Worm (Caenorhabditis elegans) whole organism, young adult: ENCODE measurements around the gene ZK616.65.

Experiments used
- C06A6.2 ChIP-seq: fragments of 200-800 bp; sonication (Bioruptor generic); conservative IDR thresholded peaks from 2 replicates; pipeline ENCODE4 v1.3.6; 2022; ENCODE audit warnings: missing genetic modification characterization, missing compliant biosample characterization
- F23B12.7 ChIP-seq: sonication (generic microtip); optimal IDR thresholded peaks from 2 replicates; lab custom pipeline; 2017; ENCODE audit warnings: missing genetic modification characterization, mild to moderate bottlenecking, missing compliant biosample characterization, antibody characterized with exemption, moderate library complexity; ENCODE audit not compliant: insufficient read depth
- F37B4.10 ChIP-seq: fragments of 200-800 bp; sonication (Bioruptor generic); IDR thresholded peaks from 2 replicates; pipeline ENCODE4 v1.3.6; 2022; ENCODE audit warnings: missing genetic modification characterization, missing compliant biosample characterization
- F39B2.1 ChIP-seq: fragments of 200-800 bp; sonication (Bioruptor generic); IDR thresholded peaks from 2 replicates; pipeline ENCODE4 v1.3.6; 2022; ENCODE audit warnings: missing genetic modification reagents, missing genetic modification characterization, missing compliant biosample characterization
- F52B5.7 ChIP-seq: sonication (generic microtip); optimal IDR thresholded peaks from 2 replicates; lab custom pipeline; 2016; ENCODE audit warnings: mild to moderate bottlenecking, missing genetic modification characterization, missing compliant biosample characterization
- K12H6.12 ChIP-seq: fragments of 200-800 bp; sonication (Bioruptor generic); optimal IDR thresholded peaks from 2 replicates; lab custom pipeline; 2018; ENCODE audit warnings: mild to moderate bottlenecking, missing genetic modification characterization, missing compliant biosample characterization
- Y53G8AR.9 ChIP-seq: fragments of 200-800 bp; sonication (Bioruptor generic); conservative IDR thresholded peaks from 2 replicates; pipeline ENCODE4 v1.3.6; 2022; ENCODE audit warnings: missing genetic modification reagents, missing genetic modification characterization, missing compliant biosample characterization
- Y56A3A.18 ChIP-seq: fragments of 200-800 bp; sonication (Bioruptor generic); IDR thresholded peaks from 2 replicates; pipeline ENCODE4 v1.3.6; 2022; ENCODE audit warnings: missing genetic modification reagents, missing genetic modification characterization, missing compliant biosample characterization
- ZK185.1 ChIP-seq: sonication (generic microtip); optimal IDR thresholded peaks from 2 replicates; lab custom pipeline; 2016; ENCODE audit warnings: mild to moderate bottlenecking, missing genetic modification characterization, missing compliant biosample characterization; ENCODE audit not compliant: poor library complexity, severe bottlenecking
- attf-6 ChIP-seq: fragments of 200-800 bp; sonication (Bioruptor generic); IDR thresholded peaks from 2 replicates; pipeline ENCODE4 v1.3.6; 2022; ENCODE audit warnings: missing genetic modification reagents, missing genetic modification characterization, missing compliant biosample characterization
- cebp-1 ChIP-seq, 2 experiments: fragments of 200-800 bp in 1 of 2; sonication (Bioruptor generic) in 1 of 2; sonication (generic microtip) in 1 of 2; IDR thresholded peaks in 1 of 2; optimal IDR thresholded peaks in 1 of 2; 2 replicates each; pipeline versions ENCODE4 v1.3.6 to Lab custom; 2017 to 2022; ENCODE audit warnings: missing compliant biosample characterization in 2 of 2, missing genetic modification characterization in 2 of 2, mild to moderate bottlenecking in 1 of 2, missing genetic modification reagents in 1 of 2, moderate library complexity in 1 of 2
- cebp-2 ChIP-seq: fragments of 200-800 bp; sonication (Bioruptor generic); IDR thresholded peaks from 2 replicates; pipeline ENCODE4 v1.3.6; 2022; ENCODE audit warnings: missing genetic modification characterization, missing compliant biosample characterization
- ceh-100 ChIP-seq: fragments of 200-800 bp; sonication (Bioruptor generic); IDR thresholded peaks from 2 replicates; pipeline ENCODE4 v1.3.6; 2022; ENCODE audit warnings: missing genetic modification reagents, missing genetic modification characterization, missing compliant biosample characterization
- efl-1 ChIP-seq: fragments of 150-350 bp; optimal IDR thresholded peaks from 2 replicates; lab custom pipeline; 2014; ENCODE audit warnings: missing biosample characterization, missing genetic modification reagents, missing genetic modification characterization
- fkh-3 ChIP-seq: sonication (generic microtip); optimal IDR thresholded peaks from 2 replicates; lab custom pipeline; 2016; ENCODE audit warnings: mild to moderate bottlenecking, missing genetic modification characterization, missing compliant biosample characterization
- hlh-26 ChIP-seq: fragments of 200-800 bp; sonication (Bioruptor generic); conservative IDR thresholded peaks from 2 replicates; pipeline ENCODE4 v1.3.6; 2022; ENCODE audit warnings: missing genetic modification reagents, missing genetic modification characterization, missing compliant biosample characterization
- lsl-1 ChIP-seq: fragments of 200-800 bp; sonication (Bioruptor generic); optimal IDR thresholded peaks from 2 replicates; lab custom pipeline; 2018; ENCODE audit warnings: mild to moderate bottlenecking, missing genetic modification characterization, moderate library complexity, missing compliant biosample characterization
- nhr-80 ChIP-seq: sonication (generic microtip); optimal IDR thresholded peaks from 2 replicates; lab custom pipeline; 2016; ENCODE audit warnings: missing genetic modification characterization, missing compliant biosample characterization
- nhr-90 ChIP-seq: sonication (generic microtip); optimal IDR thresholded peaks from 2 replicates; lab custom pipeline; 2016; ENCODE audit warnings: missing genotype, mild to moderate bottlenecking, missing genetic modification characterization, missing compliant biosample characterization
- rpc-1 ChIP-seq, 2 experiments: fragments of 150-350 bp in 1 of 2; sonication (generic microtip) in 1 of 2; optimal IDR thresholded peaks; 2 replicates each; lab custom pipeline; 2014 to 2018; ENCODE audit warnings: missing biosample characterization in 1 of 2, missing genetic modification characterization in 1 of 2, missing genetic modification reagents in 1 of 2, missing genotype in 1 of 2
- sdz-38 ChIP-seq: sonication (generic microtip); optimal IDR thresholded peaks from 2 replicates; lab custom pipeline; 2016; ENCODE audit warnings: missing genotype, missing genetic modification characterization, missing compliant biosample characterization
- snpc-1.3 ChIP-seq: sonication (generic microtip); optimal IDR thresholded peaks from 2 replicates; lab custom pipeline; 2017; ENCODE audit warnings: missing genetic modification characterization, mild to moderate bottlenecking, missing compliant biosample characterization, antibody characterized with exemption, moderate library complexity, missing genotype, missing genetic modification reagents; ENCODE audit not compliant: insufficient read depth
- snpc-3.4 ChIP-seq: sonication (generic microtip); optimal IDR thresholded peaks from 2 replicates; lab custom pipeline; 2017; ENCODE audit warnings: missing genetic modification characterization, mild to moderate bottlenecking, missing compliant biosample characterization, antibody characterized with exemption, moderate library complexity, missing genotype, missing genetic modification reagents
- snpc-4 ChIP-seq, 5 experiments: fragments of 150-350 bp in 1 of 5; sonication (generic microtip) in 4 of 5; optimal IDR thresholded peaks; 2 replicates each; lab custom pipeline; 2014 to 2018; ENCODE audit warnings: missing genetic modification characterization in 5 of 5, missing biosample characterization in 3 of 5, antibody characterized with exemption in 2 of 5, mild to moderate bottlenecking in 2 of 5, missing compliant biosample characterization in 2 of 5, missing genotype in 2 of 5, moderate library complexity in 2 of 5, missing genetic modification reagents in 1 of 5
- tbx-9 ChIP-seq: sonication (generic microtip); optimal IDR thresholded peaks from 2 replicates; lab custom pipeline; 2016; ENCODE audit warnings: borderline replicate concordance, missing genetic modification characterization, inconsistent platforms, missing compliant biosample characterization
- zfh-2 ChIP-seq: fragments of 200-800 bp; sonication (Bioruptor generic); conservative IDR thresholded peaks from 2 replicates; pipeline ENCODE4 v1.3.6; 2022; ENCODE audit warnings: missing genetic modification reagents, missing genetic modification characterization, missing compliant biosample characterization
- zim-3 ChIP-seq: sonication (generic microtip); optimal IDR thresholded peaks from 2 replicates; lab custom pipeline; 2017; ENCODE audit warnings: mild to moderate bottlenecking, missing genetic modification characterization, moderate library complexity, missing compliant biosample characterization
- ztf-18 ChIP-seq: sonication (generic microtip); optimal IDR thresholded peaks from 2 replicates; lab custom pipeline; 2016; ENCODE audit warnings: missing genotype, mild to moderate bottlenecking, missing genetic modification characterization, missing compliant biosample characterization
- ztf-22 ChIP-seq: fragments of 200-800 bp; sonication (Bioruptor generic); optimal IDR thresholded peaks from 2 replicates; lab custom pipeline; 2018; ENCODE audit warnings: mild to moderate bottlenecking, missing genetic modification characterization, moderate library complexity, missing compliant biosample characterization
- ztf-3 ChIP-seq: fragments of 200-800 bp; sonication (Bioruptor generic); optimal IDR thresholded peaks from 2 replicates; lab custom pipeline; 2018; ENCODE audit warnings: mild to moderate bottlenecking, missing genetic modification characterization, missing compliant biosample characterization

ZK616.65 gene

DNA sequence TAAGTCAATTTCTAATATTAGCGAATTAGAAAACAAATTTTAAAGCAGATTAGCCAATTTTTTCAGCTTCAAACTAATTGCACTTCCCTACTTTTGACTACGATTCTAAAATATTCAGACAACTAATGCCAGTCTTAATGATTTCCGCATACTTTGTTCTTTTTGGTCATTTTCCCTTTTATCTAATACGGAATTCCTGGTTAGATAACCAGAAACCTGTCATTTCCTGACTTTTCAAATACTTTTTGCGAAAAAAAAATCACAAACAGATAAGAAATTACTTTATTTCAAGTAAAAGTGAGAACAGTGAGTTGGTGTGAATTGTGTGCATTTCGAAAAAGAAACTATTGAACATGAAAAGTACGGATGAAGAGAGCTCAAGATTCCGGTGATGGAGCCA is 30.9 kb downstream of the ZK616.65 start:
- TF ChIP-seq ZK185.1 (tag; lab: Kevin White, UChicago) (no peak), nhr-80 (tag; lab: Kevin White, UChicago) (peak; percentile 67), sdz-38 (tag; lab: Kevin White, UChicago) (no peak), ceh-100 (no peak), fkh-3 (tag; lab: Kevin White, UChicago) (no peak)

DNA sequence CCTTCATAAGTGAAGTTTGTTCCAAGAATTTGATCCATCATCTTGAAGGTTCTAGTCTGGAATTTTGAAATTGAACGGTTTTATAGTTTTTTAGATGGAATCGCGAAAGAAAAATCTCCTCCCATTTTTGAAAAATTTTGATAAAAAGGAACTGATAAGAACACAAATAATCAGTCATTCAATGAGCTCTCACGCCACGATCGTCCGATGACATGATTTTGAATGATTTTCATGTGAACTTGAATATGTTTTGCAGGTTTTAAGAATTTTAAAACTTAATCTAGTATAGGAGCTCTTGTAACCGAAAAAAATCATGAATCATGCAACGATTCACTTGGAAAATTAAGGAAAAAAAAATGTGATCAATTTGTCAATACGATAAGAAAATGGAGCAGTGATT is 34.0 kb downstream of the ZK616.65 start, which contains the start of gene elo-5:
elo-5 (minus strand) TSS at position 56 of the 400 bp plus-strand sequence.
- TF ChIP-seq attf-6 (no peak), nhr-80 (tag; lab: Kevin White, UChicago) (peak; percentile 77), hlh-26 (GFP tag; lab: Robert Waterston, UW) (no peak), ztf-18 (tag; lab: Kevin White, UChicago) (no peak)

DNA sequence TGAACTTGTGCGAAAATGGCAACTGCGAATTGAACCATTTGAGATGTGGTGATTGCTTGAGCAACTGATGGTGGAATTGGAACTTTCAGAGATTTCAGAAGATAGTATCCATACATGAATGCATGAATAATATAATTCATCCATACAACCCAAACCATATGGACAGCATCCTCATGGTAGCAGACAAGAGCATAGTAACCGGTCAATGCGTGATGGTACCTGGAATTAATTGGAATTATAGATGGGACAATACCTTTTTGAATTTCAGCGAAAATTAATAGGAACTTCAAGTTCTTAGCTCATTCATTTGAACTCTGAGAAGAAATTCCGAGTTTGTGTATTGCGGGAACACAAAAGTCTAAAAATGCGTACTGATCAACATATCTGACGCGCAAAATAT is 36.1 kb downstream of the ZK616.65 start:
- TF ChIP-seq F39B2.1 (no peak), C06A6.2 (GFP tag; lab: Robert Waterston, UW) (no peak), Y56A3A.18 (GFP tag; lab: Robert Waterston, UW) (0 out of 2 replicates have a peak, but pooled peaks have one; percentile 7), ztf-3 (GFP tag; lab: Kevin White, UChicago) (no peak), zim-3 (tag; lab: Kevin White, UChicago) (peak; percentile 35), Y53G8AR.9 (GFP tag; lab: Robert Waterston, UW) (0 out of 2 replicates have a peak, but pooled peaks have one; percentile 9), cebp-2 (GFP tag; lab: Robert Waterston, UW) (0 out of 2 replicates have a peak, but pooled peaks have one; percentile 4), F52B5.7 (tag; lab: Kevin White, UChicago) (peak; percentile 51), zfh-2 (GFP tag; lab: Robert Waterston, UW) (no peak)

DNA sequence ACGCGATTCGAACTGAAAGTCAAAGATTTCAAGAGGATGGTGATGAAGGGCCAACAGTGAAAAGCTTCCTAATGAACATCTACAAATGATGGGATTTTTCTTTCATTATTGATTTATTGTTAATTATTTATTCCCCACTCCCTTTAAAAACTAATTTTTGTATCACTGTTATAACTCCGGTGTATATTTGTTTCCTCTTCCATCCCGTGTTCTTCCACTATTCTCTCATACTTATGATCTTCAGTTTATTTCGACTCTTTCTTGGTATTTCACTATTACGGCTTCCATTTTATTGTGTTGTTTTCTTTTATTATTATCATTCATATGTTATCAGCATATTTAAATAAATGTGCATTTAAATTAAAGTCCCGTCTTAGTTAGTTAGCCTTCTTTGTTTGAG is 36.7 kb downstream of the ZK616.65 start:
- TF ChIP-seq F37B4.10 (no peak), nhr-80 (tag; lab: Kevin White, UChicago) (peak; percentile 66), tbx-9 (no peak), F23B12.7 (peak; percentile 47), snpc-1.3 (tag; lab: Kevin White, UChicago) (peak; percentile 34), ZK185.1 (tag; lab: Kevin White, UChicago) (peak; percentile 24), C06A6.2 (GFP tag; lab: Robert Waterston, UW) (0 out of 2 replicates have a peak, but pooled peaks have one; percentile 6), nhr-90 (tag; lab: Kevin White, UChicago) (peak; percentile 44)

DNA sequence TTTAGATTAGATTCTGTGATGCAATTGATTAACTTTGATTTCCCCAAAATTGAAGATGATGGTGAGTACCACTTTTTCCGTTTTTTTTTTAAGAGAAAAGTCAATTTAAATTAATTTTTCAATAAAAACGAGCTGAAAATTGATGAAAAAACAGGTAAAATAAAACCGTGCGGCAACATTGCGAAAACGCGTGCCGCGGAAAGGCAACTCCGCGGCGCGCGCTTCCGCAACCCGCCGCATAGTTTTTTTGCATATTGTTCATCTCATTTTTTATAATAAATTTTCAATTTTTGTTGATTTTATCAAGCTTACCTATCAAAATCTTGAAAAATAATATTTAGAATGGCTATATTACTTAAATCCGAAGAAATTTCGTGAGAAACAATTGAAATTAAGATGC is 40.1 kb downstream of the ZK616.65 start:
- TF ChIP-seq snpc-1.3 (tag; lab: Kevin White, UChicago): peak; percentile 18
- TF ChIP-seq K12H6.12 (tag; lab: Kevin White, UChicago): no peak
- TF ChIP-seq snpc-3.4 (tag; lab: Kevin White, UChicago): no peak
- peak; percentile 14 for TF ChIP-seq rpc-1 (optimal IDR thresholded peaks at IDR 0.05; lab: Kevin White, UChicago)
- no peak for TF ChIP-seq rpc-1 (tag; optimal IDR thresholded peaks at IDR 0.05; lab: Kevin White, UChicago)
- no peak for TF ChIP-seq ztf-22 (GFP tag; lab: Kevin White, UChicago)
- TF ChIP-seq ceh-100: 0 out of 2 replicates have a peak, but pooled peaks have one; percentile 26
- no peak for TF ChIP-seq cebp-1 (GFP tag; IDR thresholded peaks at IDR 0.05; lab: Robert Waterston, UW)
- peak; percentile 6 for TF ChIP-seq cebp-1 (tag; optimal IDR thresholded peaks at IDR 0.05; lab: Kevin White, UChicago)
- TF ChIP-seq efl-1: peak; percentile 12
- TF ChIP-seq lsl-1 (GFP tag; lab: Kevin White, UChicago): peak; percentile 9
- TF ChIP-seq snpc-4 (GFP tag; optimal IDR thresholded peaks at IDR 0.05; lab: Kevin White, UChicago): no peak
- peak in 2 of 4 experiments; percentile 65 to 78 for TF ChIP-seq snpc-4 (tag; optimal IDR thresholded peaks at IDR 0.05; lab: Kevin White, UChicago)
- TF ChIP-seq, all 124 proteins: peak for 7
